Worm (Caenorhabditis elegans) whole organism, mixed stage, embryonic: ENCODE data around the gene F01G4.4.

Experiments used
- M03D4.4 ChIP-seq: sonication (generic microtip); optimal IDR thresholded peaks from 2 replicates; lab custom pipeline; 2017; ENCODE audit warnings: mild to moderate bottlenecking, missing genetic modification characterization, missing compliant biosample characterization
- bed-3 ChIP-seq: fragments of 200-800 bp; sonication (Bioruptor generic); optimal IDR thresholded peaks from 3 replicates; lab custom pipeline; 2018; ENCODE audit warnings: mild to moderate bottlenecking, missing genetic modification characterization, moderate library complexity, missing compliant biosample characterization
- blmp-1 ChIP-seq: fragments of 150-350 bp; optimal IDR thresholded peaks from 2 replicates; lab custom pipeline; 2014; ENCODE audit warnings: missing biosample characterization, missing genetic modification characterization
- ceh-39 ChIP-seq: fragments of 150-350 bp; optimal IDR thresholded peaks from 2 replicates; lab custom pipeline; 2014; ENCODE audit warnings: missing biosample characterization, missing genetic modification characterization
- ceh-83 ChIP-seq: fragments of 200-800 bp; sonication (Bioruptor generic); optimal IDR thresholded peaks from 2 replicates; lab custom pipeline; 2018; ENCODE audit warnings: mild to moderate bottlenecking, missing genetic modification characterization, missing compliant biosample characterization
- ces-1 ChIP-seq: fragments of 150-350 bp; optimal IDR thresholded peaks from 2 replicates; lab custom pipeline; 2014; ENCODE audit warnings: missing biosample characterization, missing genetic modification reagents, missing genetic modification characterization
- cnd-1 ChIP-seq: fragments of 200-800 bp; sonication (Bioruptor generic); optimal IDR thresholded peaks from 2 replicates; lab custom pipeline; 2018; ENCODE audit warnings: mild to moderate bottlenecking, missing genetic modification characterization, missing compliant biosample characterization
- drap-1 ChIP-seq: fragments of 200-800 bp; sonication (Bioruptor generic); optimal IDR thresholded peaks from 3 replicates; lab custom pipeline; 2018; ENCODE audit warnings: mild to moderate bottlenecking, missing genetic modification characterization, missing compliant biosample characterization
- elt-1 ChIP-seq: sonication (generic microtip); optimal IDR thresholded peaks from 2 replicates; lab custom pipeline; 2017; ENCODE audit warnings: missing genetic modification characterization, mild to moderate bottlenecking, missing compliant biosample characterization, antibody characterized with exemption, moderate library complexity, borderline replicate concordance; ENCODE audit not compliant: insufficient read depth
- flh-1 ChIP-seq: fragments of 200-800 bp; sonication (Bioruptor generic); optimal IDR thresholded peaks from 2 replicates; lab custom pipeline; 2018; ENCODE audit warnings: mild to moderate bottlenecking, missing genetic modification characterization, moderate library complexity, missing compliant biosample characterization
- ham-2 ChIP-seq: fragments of 200-800 bp; sonication (Bioruptor generic); optimal IDR thresholded peaks from 2 replicates; lab custom pipeline; 2018; ENCODE audit warnings: mild to moderate bottlenecking, missing genetic modification characterization, missing compliant biosample characterization
- lin-13 ChIP-seq: fragments of 150-350 bp; optimal IDR thresholded peaks from 2 replicates; lab custom pipeline; 2014; ENCODE audit warnings: missing biosample characterization, missing genetic modification characterization
- lin-32 ChIP-seq: fragments of 200-800 bp; sonication (Bioruptor generic); optimal IDR thresholded peaks from 2 replicates; lab custom pipeline; 2018; ENCODE audit warnings: mild to moderate bottlenecking, missing genetic modification characterization, missing compliant biosample characterization
- lsy-2 ChIP-seq: fragments of 150-350 bp; optimal IDR thresholded peaks from 2 replicates; lab custom pipeline; 2014; ENCODE audit warnings: missing biosample characterization, missing genetic modification characterization
- mab-5 ChIP-seq: fragments of 150-350 bp; optimal IDR thresholded peaks from 2 replicates; lab custom pipeline; 2014; ENCODE audit warnings: missing biosample characterization, missing genetic modification characterization
- mep-1 ChIP-seq: fragments of 150-350 bp; optimal IDR thresholded peaks from 2 replicates; lab custom pipeline; 2017; ENCODE audit warnings: missing biosample characterization, missing genetic modification reagents, missing genetic modification characterization, inconsistent platforms
- mls-2 ChIP-seq: sonication (generic microtip); optimal IDR thresholded peaks from 2 replicates; lab custom pipeline; 2016; ENCODE audit warnings: mild to moderate bottlenecking, missing genetic modification characterization, moderate library complexity, missing compliant biosample characterization
- nhr-12 ChIP-seq: fragments of 150-350 bp; optimal IDR thresholded peaks from 2 replicates; lab custom pipeline; 2014; ENCODE audit warnings: missing biosample characterization, missing genetic modification characterization
- nhr-237 ChIP-seq: fragments of 150-350 bp; optimal IDR thresholded peaks from 2 replicates; lab custom pipeline; 2014; ENCODE audit warnings: missing biosample characterization, missing genetic modification characterization
- nhr-28 ChIP-seq: fragments of 150-350 bp; optimal IDR thresholded peaks from 2 replicates; lab custom pipeline; 2014; ENCODE audit warnings: missing biosample characterization, missing genetic modification characterization
- nhr-76 ChIP-seq: sonication (generic microtip); optimal IDR thresholded peaks from 2 replicates; lab custom pipeline; 2017; ENCODE audit warnings: missing biosample characterization, missing genetic modification characterization
- pha-4 ChIP-seq: fragments of 150-350 bp; optimal IDR thresholded peaks from 2 replicates; lab custom pipeline; 2018; ENCODE audit warnings: missing biosample characterization, missing genetic modification reagents, missing genetic modification characterization
- sem-2 ChIP-seq: fragments of 200-800 bp; sonication (Bioruptor generic); optimal IDR thresholded peaks from 2 replicates; lab custom pipeline; 2018; ENCODE audit warnings: mild to moderate bottlenecking, missing genetic modification characterization, missing compliant biosample characterization
- tbx-8 ChIP-seq: fragments of 200-800 bp; sonication (Bioruptor generic); optimal IDR thresholded peaks from 2 replicates; lab custom pipeline; 2018; ENCODE audit warnings: mild to moderate bottlenecking, missing genetic modification characterization, moderate library complexity, missing compliant biosample characterization
- unc-120 ChIP-seq: sonication (generic microtip); optimal IDR thresholded peaks from 2 replicates; lab custom pipeline; 2017; ENCODE audit warnings: missing genetic modification characterization, missing compliant biosample characterization; ENCODE audit not compliant: poor library complexity, severe bottlenecking
- unc-39 ChIP-seq: fragments of 150-350 bp; optimal IDR thresholded peaks from 2 replicates; lab custom pipeline; 2014; ENCODE audit warnings: missing biosample characterization, missing genetic modification characterization
- unc-62 ChIP-seq: fragments of 150-350 bp; optimal IDR thresholded peaks from 2 replicates; lab custom pipeline; 2014; ENCODE audit warnings: missing biosample characterization, missing genetic modification reagents, missing genetic modification characterization
- zip-8 ChIP-seq: fragments of 150-350 bp; optimal IDR thresholded peaks from 2 replicates; lab custom pipeline; 2014; ENCODE audit warnings: missing biosample characterization, missing genetic modification characterization
- ztf-11 ChIP-seq: fragments of 150-350 bp; optimal IDR thresholded peaks from 2 replicates; lab custom pipeline; 2014; ENCODE audit warnings: missing biosample characterization, missing genetic modification characterization

The F01G4.4 gene

ce11 chrIV:11124674-11125073 lies 18.5 kb upstream of the F01G4.4 start, which contains the start of gene spo-11:
TSS of gene spo-11 (minus strand) at chrIV:11124862.
- TF ChIP-seq ceh-39 (tag; lab: Kevin White, UChicago) (no peak), tbx-8 (GFP tag; lab: Kevin White, UChicago) (no peak), M03D4.4 (tag; lab: Kevin White, UChicago) (no peak)

- TF ChIP-seq lin-13 (tag; lab: Kevin White, UChicago) (peak; percentile 38), zip-8 (tag; lab: Kevin White, UChicago) (no peak), mls-2 (tag; lab: Kevin White, UChicago) (peak; percentile 46), unc-120 (tag; lab: Kevin White, UChicago) (peak; percentile 63), tbx-8 (GFP tag; lab: Kevin White, UChicago) (no peak), lsy-2 (tag; lab: Kevin White, UChicago) (peak; percentile 43), pha-4 (tag; lab: Kevin White, UChicago) (peak; percentile 41)
Observed at ce11 chrIV:11125200-11125599, 17.9 kb upstream of the F01G4.4 start.

ce11 chrIV:11125604-11126003 lies 17.5 kb upstream of the F01G4.4 start:
- TF ChIP-seq nhr-12 (tag; lab: Kevin White, UChicago), result no peak
- no peak for TF ChIP-seq nhr-237 (tag; lab: Kevin White, UChicago)
- no peak for TF ChIP-seq mab-5 (tag; lab: Kevin White, UChicago)

ce11 chrIV:11126004-11126027 lies 17.3 kb upstream of the F01G4.4 start, which contains the start of gene swsn-4:
TSS of gene swsn-4 (plus strand) at chrIV:11126024.
- TF ChIP-seq tbx-8 (GFP tag; lab: Kevin White, UChicago) (no peak), M03D4.4 (tag; lab: Kevin White, UChicago) (no peak), ceh-83 (no peak), ham-2 (GFP tag; lab: Kevin White, UChicago) (no peak), unc-62 (GFP tag; lab: Kevin White, UChicago) (no peak), lin-13 (tag; lab: Kevin White, UChicago) (no peak), unc-120 (tag; lab: Kevin White, UChicago) (no peak)

ce11 chrIV:11126028-11126427 lies 17.1 kb upstream of the F01G4.4 start:
- no peak for TF ChIP-seq flh-1 (GFP tag; lab: Kevin White, UChicago)
- no peak for TF ChIP-seq ztf-11 (tag; lab: Kevin White, UChicago)
- no peak for TF ChIP-seq nhr-237 (tag; lab: Kevin White, UChicago)
- TF ChIP-seq mab-5 (tag; lab: Kevin White, UChicago), result no peak
- no peak for TF ChIP-seq ceh-83
- no peak for TF ChIP-seq ham-2 (GFP tag; lab: Kevin White, UChicago)
- no peak for TF ChIP-seq drap-1 (GFP tag; lab: Kevin White, UChicago)
- TF ChIP-seq ces-1 (GFP tag; lab: Kevin White, UChicago), result no peak
- TF ChIP-seq elt-1, result no peak
- TF ChIP-seq lin-32, result no peak
- no peak for TF ChIP-seq zip-8 (tag; lab: Kevin White, UChicago)
- TF ChIP-seq, all 35 proteins: peak for 0

- TF ChIP-seq drap-1 (GFP tag; lab: Kevin White, UChicago) (no peak), mls-2 (tag; lab: Kevin White, UChicago) (no peak)
Observed at ce11 chrIV:11130774-11131173, 12.4 kb upstream of the F01G4.4 start.

- TF ChIP-seq nhr-237 (tag; lab: Kevin White, UChicago) (no peak), nhr-28 (tag; lab: Kevin White, UChicago) (no peak), M03D4.4 (tag; lab: Kevin White, UChicago) (no peak)
Observed at ce11 chrIV:11131268-11131667, 11.9 kb upstream of the F01G4.4 start, which contains the start of gene ard-1. TSS of gene ard-1 (plus strand) at chrIV:11131279.

ce11 chrIV:11142314-11143227 lies 574 bp upstream of the F01G4.4 start, which contains the start of gene skih-2:
TSS of gene skih-2 (minus strand) at chrIV:11142364.
- TF ChIP-seq bed-3 (GFP tag; lab: Kevin White, UChicago), result no peak
- peak; percentile 64 for TF ChIP-seq unc-39
- no peak for TF ChIP-seq cnd-1 (tag; lab: Kevin White, UChicago)
- TF ChIP-seq pha-4 (tag; lab: Kevin White, UChicago), result peak; percentile 26
- no peak for TF ChIP-seq blmp-1 (tag; lab: Kevin White, UChicago)
- no peak for TF ChIP-seq unc-120 (tag; lab: Kevin White, UChicago)
- peak; percentile 65 for TF ChIP-seq lsy-2 (tag; lab: Kevin White, UChicago)
- TF ChIP-seq nhr-237 (tag; lab: Kevin White, UChicago), result peak; percentile 27
- no peak for TF ChIP-seq lin-13 (tag; lab: Kevin White, UChicago)
- TF ChIP-seq M03D4.4 (tag; lab: Kevin White, UChicago), result no peak
- TF ChIP-seq sem-2 (GFP tag; lab: Kevin White, UChicago), result no peak
- peak; percentile 89 for TF ChIP-seq ces-1 (GFP tag; lab: Kevin White, UChicago)
- peak; percentile 32 for TF ChIP-seq mep-1
- no peak for TF ChIP-seq ceh-83
- TF ChIP-seq nhr-76 (tag; lab: Kevin White, UChicago), result no peak
- TF ChIP-seq, all 35 proteins: peak for 6
